Worm (Caenorhabditis elegans) whole organism, young adult: ENCODE results near the gene C28H8.3.

Source experiments
- Y56A3A.18 ChIP-seq: fragments of 200-800 bp; sonication (Bioruptor generic); IDR thresholded peaks from 2 replicates; pipeline ENCODE4 v1.3.6; 2022; ENCODE audit warnings: missing genetic modification reagents, missing genetic modification characterization, missing compliant biosample characterization
- Y67H2A.10 ChIP-seq: fragments of 200-800 bp; sonication (Bioruptor generic); conservative IDR thresholded peaks from 2 replicates; pipeline ENCODE4 v1.3.6; 2022; ENCODE audit warnings: missing genetic modification reagents, missing genetic modification characterization, missing compliant biosample characterization
- ceh-79 ChIP-seq: sonication (generic microtip); optimal IDR thresholded peaks from 2 replicates; lab custom pipeline; 2017; ENCODE audit warnings: mild to moderate bottlenecking, missing genetic modification characterization, missing compliant biosample characterization
- dpl-1 ChIP-seq: fragments of 150-350 bp; optimal IDR thresholded peaks from 2 replicates; lab custom pipeline; 2014; ENCODE audit warnings: missing biosample characterization, missing genetic modification reagents, missing genetic modification characterization
- rec-8 ChIP-seq, 2 experiments: sonication (generic microtip); optimal IDR thresholded peaks; 2 replicates each; lab custom pipeline; 2016; ENCODE audit warnings: mild to moderate bottlenecking in 2 of 2, missing genetic modification characterization in 2 of 2, missing genetic modification reagents in 2 of 2, missing genotype in 2 of 2, missing biosample characterization in 1 of 2, missing compliant biosample characterization in 1 of 2, moderate library complexity in 1 of 2
- snpc-4 ChIP-seq, 5 experiments: fragments of 150-350 bp in 1 of 5; sonication (generic microtip) in 4 of 5; optimal IDR thresholded peaks; 2 replicates each; lab custom pipeline; 2014 to 2018; ENCODE audit warnings: missing genetic modification characterization in 5 of 5, missing biosample characterization in 3 of 5, antibody characterized with exemption in 2 of 5, mild to moderate bottlenecking in 2 of 5, missing compliant biosample characterization in 2 of 5, missing genotype in 2 of 5, moderate library complexity in 2 of 5, missing genetic modification reagents in 1 of 5
- ztf-22 ChIP-seq: fragments of 200-800 bp; sonication (Bioruptor generic); optimal IDR thresholded peaks from 2 replicates; lab custom pipeline; 2018; ENCODE audit warnings: mild to moderate bottlenecking, missing genetic modification characterization, moderate library complexity, missing compliant biosample characterization

ce11 chrIII:5932853-5933252 is 24.4 kb downstream of the C28H8.3 start, which contains the start of gene zmp-1:
- no peak for TF ChIP-seq rec-8 (tag; optimal IDR thresholded peaks at IDR 0.05; lab: Kevin White, UChicago)
- TF ChIP-seq snpc-4 (GFP tag; optimal IDR thresholded peaks at IDR 0.05; lab: Kevin White, UChicago) = no peak
- TF ChIP-seq snpc-4 (tag; optimal IDR thresholded peaks at IDR 0.05; lab: Kevin White, UChicago) = no peak
- no peak for TF ChIP-seq ceh-79 (tag; lab: Kevin White, UChicago)
- TF ChIP-seq Y67H2A.10 (GFP tag; lab: Robert Waterston, UW) = no peak
- TF ChIP-seq Y56A3A.18 (GFP tag; lab: Robert Waterston, UW) = no peak
- no peak for TF ChIP-seq ztf-22
- no peak for TF ChIP-seq dpl-1 (GFP tag; lab: Kevin White, UChicago)
